Worm (Caenorhabditis elegans): ENCODE measurements around the gene M106.3.

Gene M106.3

ce11 chrII:10824046-10824445, 36.7 kb downstream of the M106.3 start, which contains the start of the genes R06F6.12 and mix-1 (continued):
- no peak for TF ChIP-seq ceh-9 (tag; optimal IDR thresholded peaks at IDR 0.05)
- no peak for TF ChIP-seq tbx-2 (tag; optimal IDR thresholded peaks at IDR 0.05)
- TF ChIP-seq dve-1 (tag; optimal IDR thresholded peaks at IDR 0.05): peak; percentile 3
- TF ChIP-seq ceh-24 (tag; optimal IDR thresholded peaks at IDR 0.05): no peak
- TF ChIP-seq ceh-34 (tag; optimal IDR thresholded peaks at IDR 0.05): no peak
- TF ChIP-seq gmeb-2 (tag; optimal IDR thresholded peaks at IDR 0.05): no peak
- no peak for TF ChIP-seq K09A11.1 (tag; optimal IDR thresholded peaks at IDR 0.05; ENCODE audit: insufficient read depth)
- no peak for TF ChIP-seq pag-3 (tag; optimal IDR thresholded peaks at IDR 0.05; ENCODE audit: borderline replicate concordance)

ce11 chrII:10820679-10821078, 40.0 kb downstream of the M106.3 start, which contains the start of gene ech-4:
TSS of gene ech-4 (plus strand) at chrII:10821031.
- TF ChIP-seq sox-4 (tag; optimal IDR thresholded peaks at IDR 0.05): no peak
- no peak for TF ChIP-seq odd-2 (tag; optimal IDR thresholded peaks at IDR 0.05)
- no peak for TF ChIP-seq ama-1 (optimal IDR thresholded peaks at IDR 0.05)
- TF ChIP-seq sdc-2 (tag; optimal IDR thresholded peaks at IDR 0.05): no peak
- no peak for TF ChIP-seq Y22D7AL.16 (tag; optimal IDR thresholded peaks at IDR 0.05)
- TF ChIP-seq pha-2 (tag; optimal IDR thresholded peaks at IDR 0.05): no peak
- TF ChIP-seq lim-6 (tag; optimal IDR thresholded peaks at IDR 0.05): no peak
- no peak for TF ChIP-seq hlh-30 (tag; optimal IDR thresholded peaks at IDR 0.05; ENCODE audit: insufficient read depth)
- TF ChIP-seq ceh-22 (tag; optimal IDR thresholded peaks at IDR 0.05): no peak
- TF ChIP-seq ceh-6 (GFP tag; optimal IDR thresholded peaks at IDR 0.05): no peak
- TF ChIP-seq ceh-24 (tag; optimal IDR thresholded peaks at IDR 0.05): no peak
- no peak for TF ChIP-seq T23F11.4 (GFP tag; optimal IDR thresholded peaks at IDR 0.05)
- TF ChIP-seq ceh-31 (tag; optimal IDR thresholded peaks at IDR 0.05): no peak
- TF ChIP-seq K09A11.1 (tag; optimal IDR thresholded peaks at IDR 0.05; ENCODE audit: insufficient read depth): no peak
- TF ChIP-seq ceh-18 (tag; optimal IDR thresholded peaks at IDR 0.05): no peak
- TF ChIP-seq ceh-48 (tag; optimal IDR thresholded peaks at IDR 0.05): no peak
- no peak for TF ChIP-seq ref-2 (tag; optimal IDR thresholded peaks at IDR 0.05)
- no peak for TF ChIP-seq K02D7.2 (tag; optimal IDR thresholded peaks at IDR 0.05)
- TF ChIP-seq fax-1 (tag; optimal IDR thresholded peaks at IDR 0.05): no peak
- no peak for TF ChIP-seq ahr-1 (tag; optimal IDR thresholded peaks at IDR 0.05)

- TF ChIP-seq ref-2 (tag; optimal IDR thresholded peaks at IDR 0.05) (peak; percentile 71), sox-4 (tag; optimal IDR thresholded peaks at IDR 0.05) (no peak), hlh-8 (tag; optimal IDR thresholded peaks at IDR 0.05) (no peak)
Observed at ce11 chrII:10819928-10820423, 40.7 kb downstream of the M106.3 start, which contains the start of gene R06F6.8. TSS of gene R06F6.8 (minus strand) at chrII:10819978.

- TF ChIP-seq hlh-30 (tag; optimal IDR thresholded peaks at IDR 0.05; ENCODE audit: insufficient read depth): no peak
- no peak for TF ChIP-seq pat-9 (tag; optimal IDR thresholded peaks at IDR 0.05)
- no peak for TF ChIP-seq hlh-8 (tag; optimal IDR thresholded peaks at IDR 0.05)
- no peak for TF ChIP-seq Y22D7AL.16 (tag; optimal IDR thresholded peaks at IDR 0.05)
- TF ChIP-seq ceh-30 (tag; optimal IDR thresholded peaks at IDR 0.05): no peak
- no peak for TF ChIP-seq lin-11 (tag; optimal IDR thresholded peaks at IDR 0.05)
- no peak for TF ChIP-seq fax-1 (tag; optimal IDR thresholded peaks at IDR 0.05)
- no peak for TF ChIP-seq unc-55 (GFP tag; optimal IDR thresholded peaks at IDR 0.05)
- TF ChIP-seq nhr-11 (tag; optimal IDR thresholded peaks at IDR 0.05): no peak
- no peak for TF ChIP-seq F13H6.1 (tag; optimal IDR thresholded peaks at IDR 0.05)
- TF ChIP-seq hlh-15 (tag; optimal IDR thresholded peaks at IDR 0.05): no peak
- no peak for TF ChIP-seq ttx-3 (tag; optimal IDR thresholded peaks at IDR 0.05)
- no peak for TF ChIP-seq nhr-232 (tag; optimal IDR thresholded peaks at IDR 0.05)
- no peak for TF ChIP-seq C08G9.2 (tag; optimal IDR thresholded peaks at IDR 0.05)
- TF ChIP-seq sdc-2 (tag; optimal IDR thresholded peaks at IDR 0.05): no peak
- no peak for TF ChIP-seq ceh-18 (tag; optimal IDR thresholded peaks at IDR 0.05)
- no peak for TF ChIP-seq sox-4 (tag; optimal IDR thresholded peaks at IDR 0.05)
Observed at ce11 chrII:10810690-10811089, 50.0 kb downstream of the M106.3 start, which contains the start of gene msrp-7. TSS of gene msrp-7 (plus strand) at chrII:10810990.

All from whole organism, late embryonic.